Fruit fly (Drosophila melanogaster) whole organism, embryonic: ENCODE data around the gene CG7183.
A peak's percentile ranks its signal among the peaks of the same experiment; 100 is the strongest.

Experiments used
- CG16779 ChIP-seq: fragments of 200-800 bp; sonication (Bioruptor generic); IDR thresholded peaks from 2 replicates; pipeline ENCODE4 v1.3.6; 2022; ENCODE audit warnings: missing biosample characterization, missing genetic modification characterization
- CG31388 ChIP-seq: fragments of 200-800 bp; sonication (Bioruptor generic); optimal IDR thresholded peaks from 2 replicates; lab custom pipeline; 2016; ENCODE audit warnings: missing biosample characterization, missing genetic modification characterization
- CG32532 ChIP-seq: fragments of 200-800 bp; sonication (Bioruptor generic); IDR thresholded peaks from 2 replicates; pipeline ENCODE4 v1.3.6; 2022; ENCODE audit warnings: missing biosample characterization, missing genetic modification characterization
- CG32772 ChIP-seq: fragments of 200-800 bp; sonication (Bioruptor generic); IDR thresholded peaks from 2 replicates; pipeline ENCODE4 v1.3.6; 2022; ENCODE audit warnings: missing biosample characterization, missing genetic modification characterization
- CG33213 ChIP-seq: fragments of 200-800 bp; sonication (Bioruptor generic); optimal IDR thresholded peaks from 3 replicates; lab custom pipeline; 2016; ENCODE audit warnings: missing biosample characterization, missing genetic modification characterization
- MTF-1 ChIP-seq: fragments of 200-800 bp; sonication (Bioruptor generic); optimal IDR thresholded peaks from 2 replicates; lab custom pipeline; 2018; ENCODE audit warnings: missing biosample characterization, mild to moderate bottlenecking, missing genetic modification characterization, borderline replicate concordance
- Poxn ChIP-seq: fragments of 200-800 bp; sonication (Bioruptor generic); IDR thresholded peaks from 2 replicates; pipeline ENCODE4 v1.3.6; 2022; ENCODE audit warnings: missing biosample characterization, missing genetic modification characterization
- gcm2 ChIP-seq: fragments of 200-800 bp; sonication (Bioruptor generic); optimal IDR thresholded peaks from 2 replicates; lab custom pipeline; 2016; ENCODE audit warnings: missing biosample characterization, missing genetic modification characterization
- kah ChIP-seq: fragments of 200-800 bp; sonication (Bioruptor generic); optimal IDR thresholded peaks from 2 replicates; lab custom pipeline; 2018; ENCODE audit warnings: missing biosample characterization, mild to moderate bottlenecking, missing genetic modification characterization
- zfh1 ChIP-seq: fragments of 200-800 bp; sonication (Bioruptor generic); IDR thresholded peaks from 3 replicates; pipeline ENCODE4 v1.3.6; 2022; ENCODE audit warnings: missing biosample characterization, missing genetic modification characterization

- TF ChIP-seq zfh1 (GFP tag; lab: Robert Waterston, UW) (no peak), gcm2 (GFP tag; lab: Kevin White, UChicago) (no peak), kah (GFP tag; lab: Kevin White, UChicago) (no peak), CG32532 (GFP tag; lab: Robert Waterston, UW) (no peak), CG33213 (no peak), CG31388 (GFP tag; lab: Kevin White, UChicago) (no peak), MTF-1 (GFP tag; lab: Kevin White, UChicago) (no peak), CG32772 (GFP tag; lab: Robert Waterston, UW) (no peak), Poxn (GFP tag; lab: Robert Waterston, UW) (no peak), CG16779 (GFP tag; lab: Robert Waterston, UW) (0 out of 2 replicates have a peak, but pooled peaks have one; percentile 3)
Measured at dm6 chr3R:18245044-18245596, 24.6 kb upstream of the CG7183 start.
